Worm (Caenorhabditis elegans) whole organism, L4 larva: ENCODE results near the gene rskd-1.
A peak's percentile ranks its signal among the peaks of the same experiment; 100 is the strongest.

Experiments used
- F10B5.3 ChIP-seq: sonication (generic microtip); optimal IDR thresholded peaks from 2 replicates; lab custom pipeline; 2016; ENCODE audit warnings: mild to moderate bottlenecking, missing genetic modification characterization, missing compliant biosample characterization
- F49E8.2 ChIP-seq: sonication (generic microtip); optimal IDR thresholded peaks from 2 replicates; lab custom pipeline; 2016; ENCODE audit warnings: missing compliant biosample characterization, mild to moderate bottlenecking, missing genetic modification characterization, borderline replicate concordance
- T26A8.4 ChIP-seq: fragments of 200-800 bp; sonication (Bioruptor generic); IDR thresholded peaks from 2 replicates; pipeline ENCODE4 v1.3.6; 2022; ENCODE audit warnings: missing genetic modification characterization, missing compliant biosample characterization
- Y105C5A.15 ChIP-seq: fragments of 200-800 bp; sonication (Bioruptor generic); IDR thresholded peaks from 2 replicates; pipeline ENCODE4 v1.3.6; 2022; ENCODE audit warnings: missing genetic modification characterization, missing compliant biosample characterization
- ZK337.2 ChIP-seq: fragments of 200-800 bp; sonication (Bioruptor generic); IDR thresholded peaks from 2 replicates; pipeline ENCODE4 v1.3.6; 2022; ENCODE audit warnings: missing genetic modification reagents, missing genetic modification characterization, missing compliant biosample characterization
- ZK546.5 ChIP-seq, 2 experiments: sonication (generic microtip); optimal IDR thresholded peaks; 2 replicates each; lab custom pipeline; 2017; ENCODE audit warnings: missing biosample characterization in 2 of 2, missing genetic modification characterization in 2 of 2
- aha-1 ChIP-seq: fragments of 150-350 bp; peaks from one replicate; lab custom pipeline; 2014; ENCODE audit warnings: missing biosample characterization, missing genetic modification characterization
- ama-1 ChIP-seq: fragments of 150-350 bp; optimal IDR thresholded peaks from 2 replicates; lab custom pipeline; 2014; ENCODE audit warnings: inconsistent platforms, mixed read lengths
- arid-1 ChIP-seq: fragments of 200-800 bp; sonication (Bioruptor generic); conservative IDR thresholded peaks from 2 replicates; pipeline ENCODE4 v1.3.6; 2022; ENCODE audit warnings: missing genetic modification reagents, missing genetic modification characterization, missing compliant biosample characterization
- ceh-20 ChIP-seq: fragments of 200-800 bp; sonication (Bioruptor generic); IDR thresholded peaks from 2 replicates; pipeline ENCODE4 v1.3.6; 2022; ENCODE audit warnings: missing genetic modification reagents, missing genetic modification characterization, missing compliant biosample characterization
- ceh-28 ChIP-seq: fragments of 150-350 bp; optimal IDR thresholded peaks from 2 replicates; lab custom pipeline; 2014; ENCODE audit warnings: missing biosample characterization, missing genetic modification reagents, missing genetic modification characterization
- ceh-44 ChIP-seq: fragments of 200-800 bp; sonication (Bioruptor generic); IDR thresholded peaks from 2 replicates; pipeline ENCODE4 v1.3.6; 2022; ENCODE audit warnings: missing genetic modification reagents, missing genetic modification characterization, missing compliant biosample characterization
- ceh-62 ChIP-seq: sonication (generic microtip); optimal IDR thresholded peaks from 2 replicates; lab custom pipeline; 2017; ENCODE audit warnings: missing biosample characterization, missing genetic modification characterization
- ceh-82 ChIP-seq: sonication (generic microtip); optimal IDR thresholded peaks from 2 replicates; lab custom pipeline; 2017; ENCODE audit warnings: missing biosample characterization, missing genetic modification characterization
- ces-1 ChIP-seq: fragments of 150-350 bp; sonication (generic microtip); optimal IDR thresholded peaks from 4 replicates; lab custom pipeline; 2014; ENCODE audit warnings: missing biosample characterization, missing genetic modification reagents, missing genetic modification characterization
- cey-2 ChIP-seq: sonication (generic microtip); optimal IDR thresholded peaks from 3 replicates; lab custom pipeline; 2017; ENCODE audit warnings: missing genetic modification characterization, mild to moderate bottlenecking, missing compliant biosample characterization, antibody characterized with exemption, borderline replicate concordance; ENCODE audit not compliant: insufficient read depth
- ctbp-1 ChIP-seq: fragments of 200-800 bp; sonication (Bioruptor generic); IDR thresholded peaks from 2 replicates; pipeline ENCODE4 v1.3.6; 2022; ENCODE audit warnings: missing genetic modification reagents, missing genetic modification characterization, missing compliant biosample characterization
- daf-12 ChIP-seq: fragments of 150-350 bp; optimal IDR thresholded peaks from 2 replicates; lab custom pipeline; 2014; ENCODE audit warnings: missing biosample characterization, missing genetic modification reagents, missing genetic modification characterization
- daf-8 ChIP-seq: fragments of 200-800 bp; sonication (Bioruptor generic); IDR thresholded peaks from 2 replicates; pipeline ENCODE4 v1.3.6; 2022; ENCODE audit warnings: missing genetic modification characterization, missing compliant biosample characterization
- dmd-9 ChIP-seq: fragments of 200-800 bp; sonication (Bioruptor generic); IDR thresholded peaks from 2 replicates; pipeline ENCODE4 v1.3.6; 2022; ENCODE audit warnings: missing genetic modification reagents, missing genetic modification characterization, missing compliant biosample characterization
- duxl-1 ChIP-seq: sonication (generic microtip); optimal IDR thresholded peaks from 2 replicates; lab custom pipeline; 2016; ENCODE audit warnings: mild to moderate bottlenecking, missing genetic modification characterization, moderate library complexity, missing compliant biosample characterization; ENCODE audit not compliant: poor library complexity
- dve-1 ChIP-seq: sonication (generic microtip); optimal IDR thresholded peaks from 2 replicates; lab custom pipeline; 2017; ENCODE audit warnings: antibody characterized with exemption, mild to moderate bottlenecking, missing genetic modification characterization, missing compliant biosample characterization; ENCODE audit not compliant: insufficient read depth
- hlh-11 ChIP-seq: fragments of 200-800 bp; sonication (Bioruptor generic); optimal IDR thresholded peaks from 2 replicates; lab custom pipeline; 2018; ENCODE audit warnings: mild to moderate bottlenecking, missing genetic modification characterization, missing compliant biosample characterization
- hmg-1.1 ChIP-seq: fragments of 200-800 bp; sonication (Bioruptor generic); IDR thresholded peaks from 2 replicates; pipeline ENCODE4 v1.3.6; 2022; ENCODE audit warnings: missing genetic modification reagents, missing genetic modification characterization, missing compliant biosample characterization
- jun-1 ChIP-seq: fragments of 150-350 bp; optimal IDR thresholded peaks from 2 replicates; lab custom pipeline; 2014; ENCODE audit warnings: missing biosample characterization, missing genetic modification reagents, missing genetic modification characterization
- lin-13 ChIP-seq: fragments of 150-350 bp; optimal IDR thresholded peaks from 2 replicates; lab custom pipeline; 2014; ENCODE audit warnings: missing biosample characterization, missing genetic modification reagents, missing genetic modification characterization
- lin-38 ChIP-seq: fragments of 200-800 bp; sonication (Bioruptor generic); IDR thresholded peaks from 2 replicates; pipeline ENCODE4 v1.3.6; 2022; ENCODE audit warnings: missing genetic modification reagents, missing genetic modification characterization, missing compliant biosample characterization
- madf-5 ChIP-seq, 2 experiments: fragments of 200-800 bp; sonication (Bioruptor generic); IDR thresholded peaks; 2 replicates each; pipeline ENCODE4 v1.3.6; 2022; ENCODE audit warnings: missing compliant biosample characterization in 2 of 2, missing genetic modification characterization in 2 of 2
- madf-9 ChIP-seq: fragments of 200-800 bp; sonication (Bioruptor generic); conservative IDR thresholded peaks from 2 replicates; pipeline ENCODE4 v1.3.6; 2022; ENCODE audit warnings: missing genetic modification reagents, missing genetic modification characterization, missing compliant biosample characterization
- mdt-29 ChIP-seq: fragments of 200-800 bp; sonication (Bioruptor generic); IDR thresholded peaks from 2 replicates; pipeline ENCODE4 v1.3.6; 2022; ENCODE audit warnings: missing genetic modification reagents, missing genetic modification characterization, missing compliant biosample characterization
- mep-1 ChIP-seq: fragments of 150-350 bp; sonication (generic microtip); optimal IDR thresholded peaks from 3 replicates; lab custom pipeline; 2014; ENCODE audit warnings: missing biosample characterization, missing genetic modification characterization
- mes-2 ChIP-seq: sonication (generic microtip); optimal IDR thresholded peaks from 2 replicates; lab custom pipeline; 2016; ENCODE audit warnings: missing genotype, mild to moderate bottlenecking, missing genetic modification characterization, missing compliant biosample characterization; ENCODE audit not compliant: poor library complexity, severe bottlenecking
- mxl-2 ChIP-seq: fragments of 200-800 bp; sonication (Bioruptor generic); conservative IDR thresholded peaks from 2 replicates; pipeline ENCODE4 v1.3.6; 2022; ENCODE audit warnings: missing genetic modification reagents, missing genetic modification characterization, missing compliant biosample characterization
- nhr-111 ChIP-seq: fragments of 200-800 bp; sonication (Bioruptor generic); optimal IDR thresholded peaks from 2 replicates; lab custom pipeline; 2018; ENCODE audit warnings: mild to moderate bottlenecking, missing genetic modification characterization, missing compliant biosample characterization
- nhr-41 ChIP-seq: fragments of 200-800 bp; sonication (Bioruptor generic); IDR thresholded peaks from 2 replicates; pipeline ENCODE4 v1.3.6; 2022; ENCODE audit warnings: missing genetic modification reagents, missing genetic modification characterization, missing compliant biosample characterization
- nhr-42 ChIP-seq: fragments of 200-800 bp; sonication (Bioruptor generic); IDR thresholded peaks from 2 replicates; pipeline ENCODE4 v1.3.6; 2022; ENCODE audit warnings: missing genetic modification characterization, missing compliant biosample characterization
- nhr-48 ChIP-seq: sonication (generic microtip); optimal IDR thresholded peaks from 2 replicates; lab custom pipeline; 2016; ENCODE audit warnings: mild to moderate bottlenecking, missing genetic modification characterization, missing compliant biosample characterization
- nhr-6 ChIP-seq: fragments of 150-350 bp; optimal IDR thresholded peaks from 2 replicates; lab custom pipeline; 2014; ENCODE audit warnings: missing biosample characterization, missing genetic modification characterization
- pha-4 ChIP-seq, 2 experiments: fragments of 150-350 bp in 1 of 2; fragments of 200-800 bp in 1 of 2; sonication (Bioruptor generic) in 1 of 2; IDR thresholded peaks in 1 of 2; optimal IDR thresholded peaks in 1 of 2; 2 replicates each; pipeline versions ENCODE4 v1.3.6 to Lab custom; 2014 to 2022; ENCODE audit warnings: missing genetic modification characterization in 2 of 2, missing genetic modification reagents in 2 of 2, missing biosample characterization in 1 of 2, missing compliant biosample characterization in 1 of 2
- php-3 ChIP-seq: fragments of 200-800 bp; sonication (Bioruptor generic); IDR thresholded peaks from 2 replicates; pipeline ENCODE4 v1.3.6; 2022; ENCODE audit warnings: missing genetic modification reagents, missing genetic modification characterization, missing compliant biosample characterization
- pqm-1 ChIP-seq: sonication (generic microtip); optimal IDR thresholded peaks from 2 replicates; lab custom pipeline; 2017; ENCODE audit warnings: missing biosample characterization, missing genetic modification characterization
- rbr-2 ChIP-seq: sonication (generic microtip); optimal IDR thresholded peaks from 2 replicates; lab custom pipeline; 2016; ENCODE audit warnings: missing genotype, missing genetic modification characterization, missing compliant biosample characterization
- saeg-2 ChIP-seq: fragments of 200-800 bp; sonication (Bioruptor generic); IDR thresholded peaks from 2 replicates; pipeline ENCODE4 v1.3.6; 2022; ENCODE audit warnings: missing genetic modification reagents, missing genetic modification characterization, missing compliant biosample characterization
- snpc-1.2 ChIP-seq: fragments of 200-800 bp; sonication (Bioruptor generic); IDR thresholded peaks from 2 replicates; pipeline ENCODE4 v1.3.6; 2022; ENCODE audit warnings: missing genetic modification reagents, missing genetic modification characterization, missing compliant biosample characterization
- snpc-4 ChIP-seq: fragments of 150-350 bp; optimal IDR thresholded peaks from 2 replicates; lab custom pipeline; 2014; ENCODE audit warnings: missing biosample characterization, missing genetic modification characterization
- spr-3 ChIP-seq: fragments of 200-800 bp; sonication (Bioruptor generic); optimal IDR thresholded peaks from 2 replicates; lab custom pipeline; 2018; ENCODE audit warnings: mild to moderate bottlenecking, missing genetic modification characterization, missing compliant biosample characterization
- unc-130 ChIP-seq: sonication (generic microtip); optimal IDR thresholded peaks from 2 replicates; lab custom pipeline; 2016; ENCODE audit warnings: missing genetic modification reagents, missing genetic modification characterization, missing compliant biosample characterization
- unc-39 ChIP-seq: sonication (generic microtip); optimal IDR thresholded peaks from 2 replicates; lab custom pipeline; 2017; ENCODE audit warnings: missing biosample characterization, missing genetic modification characterization
- zfp-2 ChIP-seq: sonication (generic microtip); optimal IDR thresholded peaks from 2 replicates; lab custom pipeline; 2016; ENCODE audit warnings: mild to moderate bottlenecking, missing genetic modification characterization, missing compliant biosample characterization
- zfp-3 ChIP-seq: fragments of 200-800 bp; sonication (Bioruptor generic); conservative IDR thresholded peaks from 2 replicates; pipeline ENCODE4 v1.3.6; 2022; ENCODE audit warnings: missing genetic modification reagents, missing genetic modification characterization, missing compliant biosample characterization
- ztf-11 ChIP-seq: fragments of 150-350 bp; optimal IDR thresholded peaks from 2 replicates; lab custom pipeline; 2014; ENCODE audit warnings: missing biosample characterization, missing genetic modification characterization

Gene rskd-1

DNA sequence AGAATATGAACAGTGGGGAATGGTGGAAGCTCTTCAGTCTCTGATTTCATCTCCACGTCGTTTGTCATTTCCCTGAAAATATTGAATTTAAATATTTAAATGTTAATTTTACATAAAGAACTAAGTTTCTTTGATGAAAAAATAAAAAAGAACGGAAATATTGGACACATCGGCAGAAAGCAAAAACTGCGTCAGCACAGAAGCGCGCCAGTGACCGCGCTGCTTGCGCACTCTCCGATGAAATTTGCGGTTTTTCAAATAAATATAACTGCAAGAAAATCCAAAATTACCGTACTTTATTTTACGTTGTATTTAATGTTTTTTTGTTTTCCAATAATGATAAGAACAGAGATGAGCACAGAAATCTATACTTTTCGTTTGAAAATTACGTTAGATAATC is 3.2 kb upstream of the rskd-1 start, which contains the start of the genes srpa-68 and srh-16 (continued):
- no peak for TF ChIP-seq cey-2
- peak; percentile 93 for TF ChIP-seq mes-2 (tag; lab: Kevin White, UChicago)
- TF ChIP-seq nhr-6 (tag; lab: Kevin White, UChicago): peak; percentile 97
- TF ChIP-seq rbr-2 (tag; lab: Kevin White, UChicago): peak; percentile 89
- no peak for TF ChIP-seq nhr-111 (GFP tag; lab: Kevin White, UChicago)
- no peak for TF ChIP-seq ztf-11 (tag; lab: Kevin White, UChicago)
- TF ChIP-seq madf-5 (GFP tag; IDR thresholded peaks at IDR 0.05; lab: Robert Waterston, UW): no peak
- no peak for TF ChIP-seq ceh-44
- peak; percentile 86 for TF ChIP-seq hmg-1.1
- TF ChIP-seq dmd-9: no peak
- TF ChIP-seq ceh-20 (GFP tag; lab: Robert Waterston, UW): peak; percentile 87
- no peak for TF ChIP-seq ceh-82 (tag; lab: Kevin White, UChicago)
- TF ChIP-seq nhr-48 (tag; lab: Kevin White, UChicago): peak; percentile 77
- TF ChIP-seq Y105C5A.15 (GFP tag; lab: Robert Waterston, UW): no peak
- peak; percentile 89 for TF ChIP-seq T26A8.4 (GFP tag; lab: Robert Waterston, UW)
- no peak for TF ChIP-seq daf-8 (GFP tag; lab: Robert Waterston, UW)
- TF ChIP-seq ceh-28 (tag; lab: Kevin White, UChicago): no peak
- no peak for TF ChIP-seq ZK337.2
- no peak for TF ChIP-seq daf-12 (tag; lab: Kevin White, UChicago)
- TF ChIP-seq aha-1 (tag; lab: Kevin White, UChicago): peak; percentile 97
- TF ChIP-seq duxl-1: peak; percentile 87
- TF ChIP-seq dve-1 (tag; lab: Kevin White, UChicago): peak; percentile 88
- no peak for TF ChIP-seq madf-9 (GFP tag; lab: Robert Waterston, UW)
- TF ChIP-seq unc-39 (tag; lab: Kevin White, UChicago): no peak
- TF ChIP-seq jun-1 (tag; lab: Kevin White, UChicago): peak; percentile 57
- TF ChIP-seq saeg-2: no peak
- TF ChIP-seq ces-1 (GFP tag; lab: Kevin White, UChicago): no peak
- no peak for TF ChIP-seq snpc-4 (tag; lab: Kevin White, UChicago)
- peak; percentile 79 for TF ChIP-seq F10B5.3 (tag; lab: Kevin White, UChicago)
- peak; percentile 74 for TF ChIP-seq lin-13 (GFP tag; lab: Kevin White, UChicago)
- TF ChIP-seq pqm-1: peak; percentile 28
- TF ChIP-seq ZK546.5 (tag; optimal IDR thresholded peaks at IDR 0.05; lab: Kevin White, UChicago): no peak
- peak; percentile 69 for TF ChIP-seq F49E8.2 (tag; lab: Kevin White, UChicago)
- TF ChIP-seq hlh-11 (tag; lab: Kevin White, UChicago): peak; percentile 80
- TF ChIP-seq arid-1 (GFP tag; lab: Robert Waterston, UW): peak; percentile 88
- peak; percentile 61; the same call in 1 of the 2 replicates for TF ChIP-seq snpc-1.2
- TF ChIP-seq unc-130 (GFP tag; lab: Kevin White, UChicago): peak; percentile 59
- TF ChIP-seq lin-38 (GFP tag; lab: Robert Waterston, UW): peak; percentile 88
- no peak for TF ChIP-seq ceh-62 (tag; lab: Kevin White, UChicago)
- TF ChIP-seq zfp-3 (GFP tag; lab: Robert Waterston, UW): no peak
- no peak for TF ChIP-seq nhr-41
- TF ChIP-seq mxl-2 (GFP tag; lab: Robert Waterston, UW): no peak
- TF ChIP-seq php-3 (GFP tag; lab: Robert Waterston, UW): no peak
- TF ChIP-seq ama-1 (lab: Kevin White, UChicago): no peak
- TF ChIP-seq ctbp-1 (GFP tag; lab: Robert Waterston, UW): peak; percentile 67
- peak; percentile 17 for TF ChIP-seq spr-3 (GFP tag; lab: Kevin White, UChicago)
- peak; percentile 80; the same call in 1 of the 2 replicates for TF ChIP-seq pha-4 (GFP tag; IDR thresholded peaks at IDR 0.05; lab: Robert Waterston, UW)
- TF ChIP-seq pha-4 (tag; optimal IDR thresholded peaks at IDR 0.05; lab: Kevin White, UChicago): no peak
- 0 out of 2 replicates have a peak, but pooled peaks have one; percentile 26 for TF ChIP-seq mdt-29 (GFP tag; lab: Robert Waterston, UW)
- TF ChIP-seq nhr-42: 0 out of 2 replicates have a peak, but pooled peaks have one; percentile 44
- no peak for TF ChIP-seq zfp-2
- peak; percentile 90 for TF ChIP-seq mep-1
